Worm (Caenorhabditis elegans): ENCODE data around the gene dnj-15.

dnj-15 gene

ce11 chrIV:4147891-4148290, 28.3 kb upstream of the dnj-15 start:
- TF ChIP-seq zip-4 (GFP tag; optimal IDR thresholded peaks at IDR 0.05), result no peak
- TF ChIP-seq ama-1 (optimal IDR thresholded peaks at IDR 0.05), result no peak
- no peak for TF ChIP-seq efl-1 (optimal IDR thresholded peaks at IDR 0.05)
- TF ChIP-seq efl-1 (GFP tag; optimal IDR thresholded peaks at IDR 0.05 in 1 of 2), result peak in 1 of 2 experiments; percentile 38
- peak; percentile 34 for TF ChIP-seq jun-1 (tag; optimal IDR thresholded peaks at IDR 0.05)
- TF ChIP-seq nhr-90 (tag; optimal IDR thresholded peaks at IDR 0.05; ENCODE audit: poor library complexity), result peak; percentile 1
- peak; percentile 92 for TF ChIP-seq elt-2 (tag; optimal IDR thresholded peaks at IDR 0.05)

DNA sequence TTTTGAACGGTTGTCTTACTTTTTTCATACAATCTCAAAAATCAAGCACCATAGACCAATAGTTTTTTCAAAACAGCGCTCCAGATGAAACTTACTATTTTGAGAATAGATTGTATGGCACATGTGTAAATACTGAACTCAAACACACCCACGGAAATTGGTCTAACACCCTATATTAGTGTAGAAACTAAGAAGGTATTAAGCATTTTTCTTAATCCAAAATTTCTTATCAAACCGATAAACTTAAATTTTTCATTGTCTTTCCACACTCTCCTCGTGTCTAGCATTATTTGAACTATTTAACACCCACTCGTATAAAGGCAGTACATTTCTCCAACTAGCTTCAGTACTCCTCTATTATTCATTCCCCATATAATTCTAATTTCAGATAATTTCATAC, 26.1 kb upstream of the dnj-15 start:
- no peak for TF ChIP-seq isw-1 (GFP tag; IDR thresholded peaks at IDR 0.05)
- TF ChIP-seq vab-15 (tag; optimal IDR thresholded peaks at IDR 0.05), result no peak
- TF ChIP-seq pqm-1 (tag; optimal IDR thresholded peaks at IDR 0.05), result no peak
- no peak for TF ChIP-seq lin-35 (GFP tag; optimal IDR thresholded peaks at IDR 0.05)
- no peak for TF ChIP-seq zip-4 (GFP tag; optimal IDR thresholded peaks at IDR 0.05)
- no peak for TF ChIP-seq unc-30 (tag; optimal IDR thresholded peaks at IDR 0.05)
- TF ChIP-seq ceh-88 (GFP tag; IDR thresholded peaks at IDR 0.05), result no peak
- no peak for TF ChIP-seq ztf-4 (tag; optimal IDR thresholded peaks at IDR 0.05)
- TF ChIP-seq unc-62 (GFP tag; optimal IDR thresholded peaks at IDR 0.05), result no peak
- TF ChIP-seq lin-15B (tag; optimal IDR thresholded peaks at IDR 0.05), result no peak
- TF ChIP-seq mdl-1 (tag; optimal IDR thresholded peaks at IDR 0.05), result no peak
- TF ChIP-seq jun-1 (tag; optimal IDR thresholded peaks at IDR 0.05), result no peak
- peak; percentile 58 for TF ChIP-seq elt-2 (tag; optimal IDR thresholded peaks at IDR 0.05)
- no peak for TF ChIP-seq ceh-90 (tag; optimal IDR thresholded peaks at IDR 0.05)
- TF ChIP-seq rnt-1 (tag; optimal IDR thresholded peaks at IDR 0.05), result no peak
- no peak for TF ChIP-seq efl-1 (optimal IDR thresholded peaks at IDR 0.05)
- TF ChIP-seq efl-1 (GFP tag; optimal IDR thresholded peaks at IDR 0.05 in 1 of 2), result peak in 1 of 2 experiments; percentile 57
- TF ChIP-seq nhr-19 (GFP tag; conservative IDR thresholded peaks at IDR 0.05), result no peak

- TF ChIP-seq elt-2 (tag; optimal IDR thresholded peaks at IDR 0.05) (peak; percentile 79), unc-62 (GFP tag; optimal IDR thresholded peaks at IDR 0.05) (no peak)
These were observed 24.0 kb upstream of the dnj-15 start, which contains the start of the genes K08D10.10 and R07C12.1 for ce11 chrIV:4152143-4152542. Gene K08D10.10, plus strand, starts transcription at chrIV:4152235. Gene R07C12.1, plus strand, starts transcription at chrIV:4152456.

- TF ChIP-seq elt-2 (tag; optimal IDR thresholded peaks at IDR 0.05) (peak; percentile 19), hpl-2 (GFP tag; optimal IDR thresholded peaks at IDR 0.05) (no peak), swsn-7 (tag; optimal IDR thresholded peaks at IDR 0.05) (no peak), ztf-11 (tag; optimal IDR thresholded peaks at IDR 0.05) (no peak), fkh-8 (tag; optimal IDR thresholded peaks at IDR 0.05) (no peak), nhr-71 (tag; optimal IDR thresholded peaks at IDR 0.05) (no peak), blmp-1 (tag; optimal IDR thresholded peaks at IDR 0.05) (no peak)
These were observed 21.5 kb upstream of the dnj-15 start, which contains the start of gene K08D10.14 for ce11 chrIV:4154641-4155040. Gene K08D10.14, plus strand, starts transcription at chrIV:4154941.

ce11 chrIV:4162121-4162520, 14.1 kb upstream of the dnj-15 start, which contains the start of gene scrm-5:
Gene scrm-5, plus strand, starts transcription at chrIV:4162421.
- no peak for TF ChIP-seq nhr-237 (tag; optimal IDR thresholded peaks at IDR 0.05)
- no peak for TF ChIP-seq lin-14 (GFP tag; optimal IDR thresholded peaks at IDR 0.05)
- no peak for TF ChIP-seq skn-1 (tag; optimal IDR thresholded peaks at IDR 0.05)
- no peak for TF ChIP-seq lin-13 (GFP tag; optimal IDR thresholded peaks at IDR 0.05)
- no peak for TF ChIP-seq nhr-90 (tag; optimal IDR thresholded peaks at IDR 0.05; ENCODE audit: poor library complexity)
- TF ChIP-seq aly-2 (tag; optimal IDR thresholded peaks at IDR 0.05), result no peak
- TF ChIP-seq nhr-19 (GFP tag; conservative IDR thresholded peaks at IDR 0.05), result no peak
- no peak for TF ChIP-seq nhr-28 (tag; optimal IDR thresholded peaks at IDR 0.05)
- TF ChIP-seq mep-1 (tag; optimal IDR thresholded peaks at IDR 0.05), result no peak
- TF ChIP-seq pag-3 (tag; optimal IDR thresholded peaks at IDR 0.05; ENCODE audit: borderline replicate concordance, insufficient read depth), result no peak
- no peak for TF ChIP-seq zip-4 (GFP tag; optimal IDR thresholded peaks at IDR 0.05)
- TF ChIP-seq ama-1 (optimal IDR thresholded peaks at IDR 0.05), result no peak
- no peak for TF ChIP-seq C04F5.9 (tag; optimal IDR thresholded peaks at IDR 0.05)
- TF ChIP-seq blmp-1 (tag; optimal IDR thresholded peaks at IDR 0.05), result no peak
- TF ChIP-seq dsc-1 (tag; optimal IDR thresholded peaks at IDR 0.05), result no peak
- TF ChIP-seq unc-86 (tag; optimal IDR thresholded peaks at IDR 0.05), result no peak
